Fruit fly (Drosophila melanogaster) whole organism: ENCODE data around the gene tefu.

Experiments
- CG8478 ChIP-seq: fragments of >200 bp; optimal IDR thresholded peaks from 2 replicates; lab custom pipeline; 2018; ENCODE audit warnings: inconsistent platforms
- pan ChIP-seq: fragments of >200 bp; optimal IDR thresholded peaks from 2 replicates; lab custom pipeline; 2017
- psq ChIP-seq: fragments of >200 bp; optimal IDR thresholded peaks from 2 replicates; lab custom pipeline; 2017

- TF ChIP-seq psq (lab: Kevin White, UChicago) (no peak), pan (lab: Kevin White, UChicago) (no peak), CG8478 (lab: Kevin White, UChicago) (no peak)
Measured at dm6 chr3R:15250454-15250853, 8.4 kb upstream of the tefu start.
